Fruit fly (Drosophila melanogaster) whole organism, embryonic: ENCODE data around the gene CheB38b.

Source experiments
- ATbp ChIP-seq: fragments of 200-800 bp; sonication (Bioruptor generic); optimal IDR thresholded peaks from 2 replicates; lab custom pipeline; 2017; ENCODE audit warnings: missing biosample characterization, mild to moderate bottlenecking, missing genetic modification characterization, missing genetic modification reagents
- Abd-B ChIP-seq: fragments of 200-800 bp; sonication (Bioruptor generic); optimal IDR thresholded peaks from 2 replicates; lab custom pipeline; 2018; ENCODE audit warnings: missing biosample characterization, mild to moderate bottlenecking, missing genetic modification characterization, moderate library complexity
- Awh ChIP-seq: fragments of 200-800 bp; sonication (Bioruptor generic); IDR thresholded peaks from 2 replicates; pipeline ENCODE4, ENCODE4 v1.3.6; 2022; ENCODE audit warnings: missing biosample characterization, missing genetic modification characterization
- B-H2 ChIP-seq: fragments of 200-800 bp; sonication (Bioruptor generic); optimal IDR thresholded peaks from 2 replicates; lab custom pipeline; 2018; ENCODE audit warnings: missing biosample characterization, mild to moderate bottlenecking, missing genetic modification characterization
- Bgb ChIP-seq: fragments of 200-800 bp; sonication (Bioruptor generic); IDR thresholded peaks from 2 replicates; pipeline ENCODE4 v1.3.6; 2022; ENCODE audit warnings: missing biosample characterization, missing genetic modification characterization; ENCODE audit not compliant: partially characterized antibody
- CG10147 ChIP-seq: fragments of 200-800 bp; sonication (Bioruptor generic); optimal IDR thresholded peaks from 2 replicates; lab custom pipeline; 2019; ENCODE audit warnings: missing biosample characterization, mild to moderate bottlenecking, missing genetic modification characterization, moderate library complexity
- CG1024 ChIP-seq: fragments of 200-800 bp; sonication (Bioruptor generic); IDR thresholded peaks from 2 replicates; pipeline ENCODE4 v1.3.6; 2022; ENCODE audit warnings: missing biosample characterization, missing genetic modification characterization
- CG10321 ChIP-seq: fragments of 200-800 bp; sonication (Bioruptor generic); IDR thresholded peaks from 2 replicates; pipeline ENCODE4 v1.3.6; 2022; ENCODE audit warnings: missing biosample characterization, missing genetic modification characterization
- CG10366 ChIP-seq: fragments of 200-800 bp; sonication (Bioruptor generic); IDR thresholded peaks from 2 replicates; pipeline ENCODE4 v1.3.6; 2022; ENCODE audit warnings: missing biosample characterization, missing genetic modification characterization
- CG11093 ChIP-seq: fragments of 200-800 bp; sonication (Bioruptor generic); IDR thresholded peaks from 3 replicates; pipeline ENCODE4 v1.3.6; 2022; ENCODE audit warnings: missing biosample characterization, missing genetic modification characterization
- CG1233 ChIP-seq: fragments of 200-800 bp; sonication (Bioruptor generic); optimal IDR thresholded peaks from 4 replicates; lab custom pipeline; 2018; ENCODE audit warnings: missing biosample characterization, mild to moderate bottlenecking, missing genetic modification characterization
- CG12659 ChIP-seq: fragments of 200-800 bp; sonication (Bioruptor generic); optimal IDR thresholded peaks from 3 replicates; lab custom pipeline; 2017; ENCODE audit warnings: mild to moderate bottlenecking, missing biosample characterization, missing genetic modification reagents, missing genetic modification characterization
- CG12744 ChIP-seq: fragments of 200-800 bp; sonication (Bioruptor generic); optimal IDR thresholded peaks from 2 replicates; lab custom pipeline; 2016; ENCODE audit warnings: missing biosample characterization, missing genetic modification characterization
- CG12942 ChIP-seq: fragments of 200-800 bp; sonication (Bioruptor generic); optimal IDR thresholded peaks from 3 replicates; lab custom pipeline; 2016; ENCODE audit warnings: missing biosample characterization, missing genetic modification characterization
- CG1603 ChIP-seq: fragments of 200-800 bp; sonication (Bioruptor generic); optimal IDR thresholded peaks from 2 replicates; lab custom pipeline; 2019; ENCODE audit warnings: missing biosample characterization, mild to moderate bottlenecking, missing genetic modification characterization, moderate library complexity
- CG2116 ChIP-seq: fragments of 200-800 bp; sonication (Bioruptor generic); optimal IDR thresholded peaks from 3 replicates; lab custom pipeline; 2018; ENCODE audit warnings: missing biosample characterization, mild to moderate bottlenecking, missing genetic modification characterization
- CG2678 ChIP-seq: fragments of 200-800 bp; sonication (Bioruptor generic); optimal IDR thresholded peaks from 3 replicates; lab custom pipeline; 2019; ENCODE audit warnings: missing biosample characterization, mild to moderate bottlenecking, missing genetic modification characterization, moderate library complexity
- CG3995 ChIP-seq: fragments of 200-800 bp; sonication (Bioruptor generic); optimal IDR thresholded peaks from 3 replicates; lab custom pipeline; 2016; ENCODE audit warnings: missing biosample characterization, missing genetic modification characterization
- CG4707 ChIP-seq: fragments of 200-800 bp; sonication (Bioruptor generic); optimal IDR thresholded peaks from 2 replicates; lab custom pipeline; 2018; ENCODE audit warnings: missing biosample characterization, mild to moderate bottlenecking, missing genetic modification characterization, moderate library complexity
- CG5180 ChIP-seq: fragments of 200-800 bp; sonication (Bioruptor generic); optimal IDR thresholded peaks from 3 replicates; lab custom pipeline; 2017; ENCODE audit warnings: missing biosample characterization, missing genetic modification characterization, mild to moderate bottlenecking, moderate library complexity, missing genetic modification reagents
- Doc3 ChIP-seq: fragments of 200-800 bp; sonication (Bioruptor generic); IDR thresholded peaks from 3 replicates; pipeline ENCODE4 v1.3.6; 2022; ENCODE audit warnings: missing biosample characterization, missing genetic modification characterization; ENCODE audit not compliant: partially characterized antibody
- Hand ChIP-seq: fragments of 200-800 bp; sonication (Bioruptor generic); optimal IDR thresholded peaks from 2 replicates; lab custom pipeline; 2017; ENCODE audit warnings: mild to moderate bottlenecking, missing biosample characterization, missing genetic modification reagents, missing genetic modification characterization
- Hmx ChIP-seq: fragments of 200-800 bp; sonication (Bioruptor generic); optimal IDR thresholded peaks from 2 replicates; lab custom pipeline; 2016; ENCODE audit warnings: missing biosample characterization, missing genetic modification characterization
- Hr3 ChIP-seq: fragments of 200-800 bp; sonication (Bioruptor generic); optimal IDR thresholded peaks from 3 replicates; lab custom pipeline; 2016; ENCODE audit warnings: missing biosample characterization, missing genetic modification characterization
- Max ChIP-seq: fragments of 200-800 bp; sonication (Bioruptor generic); optimal IDR thresholded peaks from 2 replicates; lab custom pipeline; 2016; ENCODE audit warnings: missing biosample characterization, mild to moderate bottlenecking, missing genetic modification characterization
- NFAT ChIP-seq: fragments of 200-800 bp; sonication (Bioruptor generic); IDR thresholded peaks from 2 replicates; pipeline ENCODE4 v1.3.6; 2022; ENCODE audit warnings: missing biosample characterization, missing genetic modification characterization
- Side ChIP-seq: fragments of 200-800 bp; sonication (Bioruptor generic); optimal IDR thresholded peaks from 2 replicates; lab custom pipeline; 2016; ENCODE audit warnings: missing biosample characterization, missing genetic modification characterization
- ap ChIP-seq: fragments of 200-800 bp; sonication (Bioruptor generic); IDR thresholded peaks from 2 replicates; pipeline ENCODE4 v1.3.6; 2022; ENCODE audit warnings: missing biosample characterization, missing genetic modification characterization
- az2 ChIP-seq: fragments of 200-800 bp; sonication (Bioruptor generic); optimal IDR thresholded peaks from 3 replicates; lab custom pipeline; 2016; ENCODE audit warnings: missing biosample characterization, missing genetic modification characterization
- chif ChIP-seq, 2 experiments: fragments of 200-800 bp; sonication (Bioruptor generic); optimal IDR thresholded peaks; 3 replicates each; lab custom pipeline; 2016; ENCODE audit warnings: missing biosample characterization in 2 of 2, missing genetic modification characterization in 2 of 2
- dpn ChIP-seq, 2 experiments: fragments of 200-800 bp; sonication (Bioruptor generic); optimal IDR thresholded peaks; 3 replicates each; lab custom pipeline; 2016; ENCODE audit warnings: missing biosample characterization in 2 of 2, missing genetic modification characterization in 2 of 2
- ems ChIP-seq: fragments of 200-800 bp; sonication (Bioruptor generic); optimal IDR thresholded peaks from 3 replicates; lab custom pipeline; 2016; ENCODE audit warnings: missing biosample characterization, missing genetic modification characterization
- fd96Cb ChIP-seq: fragments of 200-800 bp; sonication (Bioruptor generic); optimal IDR thresholded peaks from 2 replicates; lab custom pipeline; 2018; ENCODE audit warnings: missing biosample characterization, mild to moderate bottlenecking, missing genetic modification characterization, moderate library complexity
- ken ChIP-seq: fragments of 200-800 bp; sonication (Bioruptor generic); IDR thresholded peaks from 3 replicates; pipeline ENCODE4 v1.3.6; 2022; ENCODE audit warnings: missing biosample characterization, missing genetic modification characterization
- nerfin-1 ChIP-seq: fragments of 200-800 bp; sonication (Bioruptor generic); optimal IDR thresholded peaks from 3 replicates; lab custom pipeline; 2019; ENCODE audit warnings: missing biosample characterization, mild to moderate bottlenecking, missing genetic modification characterization, moderate library complexity
- pb ChIP-seq: fragments of 200-800 bp; sonication (Bioruptor generic); optimal IDR thresholded peaks from 3 replicates; lab custom pipeline; 2016; ENCODE audit warnings: missing biosample characterization, missing genetic modification characterization
- prd ChIP-seq, 3 experiments: fragments of >200 bp in 2 of 3; fragments of 200-800 bp in 1 of 3; sonication (Bioruptor generic) in 1 of 3; optimal IDR thresholded peaks in 2 of 3; IDR thresholded peaks in 1 of 3; 2 replicates in 2 of 3; 3 replicates in 1 of 3; pipeline versions ENCODE4 v1.3.6 to Lab custom; 2017 to 2022; ENCODE audit warnings: missing biosample characterization in 1 of 3, missing genetic modification characterization in 1 of 3
- psq ChIP-seq: fragments of 200-800 bp; sonication (Bioruptor generic); optimal IDR thresholded peaks from 2 replicates; lab custom pipeline; 2017; ENCODE audit warnings: missing biosample characterization, missing genetic modification characterization
- salm ChIP-seq: fragments of 200-800 bp; sonication (Bioruptor generic); optimal IDR thresholded peaks from 2 replicates; lab custom pipeline; 2018; ENCODE audit warnings: missing biosample characterization, mild to moderate bottlenecking, missing genetic modification characterization
- sens ChIP-seq: fragments of 200-800 bp; sonication (Bioruptor generic); peaks from one replicate; lab custom pipeline; 2016; ENCODE audit warnings: missing biosample characterization, missing genetic modification characterization
- seq ChIP-seq: fragments of 200-800 bp; sonication (Bioruptor generic); IDR thresholded peaks from 2 replicates; pipeline ENCODE4 v1.3.6; 2022; ENCODE audit warnings: missing biosample characterization, missing genetic modification characterization
- shn ChIP-seq: fragments of 200-800 bp; sonication (Bioruptor generic); optimal IDR thresholded peaks from 3 replicates; lab custom pipeline; 2016; ENCODE audit warnings: missing biosample characterization, missing genetic modification characterization
- slp2 ChIP-seq: fragments of 200-800 bp; sonication (Bioruptor generic); optimal IDR thresholded peaks from 2 replicates; lab custom pipeline; 2016; ENCODE audit warnings: missing biosample characterization, missing genetic modification characterization
- sr ChIP-seq: fragments of 200-800 bp; sonication (Bioruptor generic); IDR thresholded peaks from 3 replicates; pipeline ENCODE4 v1.3.6; 2022; ENCODE audit warnings: missing biosample characterization, missing genetic modification characterization
- tll ChIP-seq, 2 experiments: fragments of 200-800 bp in 1 of 2; fragments of >200 bp in 1 of 2; sonication (Bioruptor generic) in 1 of 2; optimal IDR thresholded peaks; 2 replicates each; lab custom pipeline; 2017 to 2019; ENCODE audit warnings: missing biosample characterization in 2 of 2, missing genetic modification characterization in 2 of 2, mild to moderate bottlenecking in 1 of 2, moderate library complexity in 1 of 2
- unc-4 ChIP-seq: fragments of 200-800 bp; sonication (Bioruptor generic); IDR thresholded peaks from 2 replicates; pipeline ENCODE4 v1.3.6; 2022; ENCODE audit warnings: missing biosample characterization, missing genetic modification characterization; ENCODE audit not compliant: partially characterized antibody

The CheB38b gene

DNA sequence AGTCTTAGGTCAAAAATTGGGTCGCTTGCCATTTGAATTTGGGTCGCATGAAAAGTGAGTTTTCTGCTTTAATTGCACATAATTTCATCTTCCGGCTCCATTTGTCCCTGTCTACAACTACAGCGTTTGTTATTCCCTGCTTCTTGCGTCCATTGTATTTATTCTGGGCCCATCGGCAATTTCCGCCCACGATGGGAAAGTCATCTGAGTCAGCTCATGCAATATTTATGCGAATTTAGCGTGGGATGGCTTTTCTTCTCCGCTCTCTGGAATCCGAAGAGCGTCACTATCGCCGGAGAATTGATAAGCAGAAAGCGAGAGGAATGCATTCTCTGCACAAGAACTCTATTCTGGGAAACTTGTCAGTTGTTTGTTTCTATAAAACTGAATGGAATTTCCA is 24.5 kb downstream of the CheB38b start:
- TF ChIP-seq CG1233 (GFP tag; lab: Kevin White, UChicago): no peak
- no peak for TF ChIP-seq CG1603 (tag; lab: Kevin White, UChicago)
- peak; percentile 61; the same call in 1 of the 3 replicates for TF ChIP-seq sr

DNA sequence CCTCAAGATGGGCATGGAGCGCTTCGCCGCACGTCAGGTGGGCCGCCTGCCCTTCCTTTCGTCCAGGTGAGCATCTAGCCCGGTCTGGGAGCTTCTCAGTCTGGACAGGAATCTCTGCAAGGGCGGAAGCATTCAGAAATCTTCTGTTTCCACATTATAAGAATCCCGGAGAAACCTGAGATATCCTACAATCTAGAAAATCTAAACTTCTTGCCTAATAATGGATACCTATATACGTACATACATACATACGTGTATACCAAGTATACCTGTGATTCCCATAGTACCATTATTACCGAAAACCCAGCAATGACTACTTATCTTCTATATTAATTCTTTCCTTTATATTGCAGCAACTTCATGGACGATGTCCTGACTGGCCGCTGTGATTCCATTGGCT is 29.0 kb downstream of the CheB38b start:
- peak; percentile 28 for TF ChIP-seq sens (GFP tag; lab: Kevin White, UChicago)
- TF ChIP-seq shn: no peak
- no peak for TF ChIP-seq Doc3 (GFP tag; lab: Robert Waterston, UW)

DNA sequence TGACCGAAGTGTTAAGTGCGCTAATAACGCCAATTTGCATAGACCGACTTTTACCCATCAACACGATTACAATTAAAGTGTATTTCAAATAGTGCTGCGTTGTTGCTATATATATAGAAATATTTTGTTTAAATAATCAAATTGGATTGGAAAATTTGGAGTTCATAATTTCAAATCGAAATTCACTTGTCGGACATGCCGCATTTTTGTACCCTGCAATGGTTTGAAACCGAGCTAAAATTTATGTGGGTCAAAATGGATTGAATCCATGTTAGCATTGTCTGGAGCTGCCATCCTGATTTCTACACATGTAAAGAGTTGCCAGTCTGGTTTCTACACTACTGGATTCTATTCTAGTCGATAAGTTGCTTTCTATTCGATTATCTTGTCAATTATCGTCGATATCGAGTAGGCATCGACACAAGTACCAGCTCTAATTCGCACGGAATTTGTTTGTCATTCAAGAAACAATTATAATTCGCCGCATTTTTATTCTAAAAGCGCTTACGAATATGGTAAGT is 29.7 kb downstream of the CheB38b start, which contains the start of gene Pomp:
TSS of gene Pomp (plus strand) at position 386 of the 521 bp plus-strand sequence.
- TF ChIP-seq dpn (GFP tag; optimal IDR thresholded peaks at IDR 0.05; lab: Kevin White, UChicago) (peak; percentile 72 to 88), Hand (GFP tag; lab: Kevin White, UChicago) (peak; percentile 23), CG3995 (GFP tag; lab: Kevin White, UChicago) (peak; percentile 57), CG12744 (no peak), CG11093 (GFP tag; lab: Robert Waterston, UW) (peak; percentile 81), Bgb (peak; percentile 71; the same call in 1 of the 2 replicates), Awh (peak; percentile 79), CG1024 (peak; percentile 64), CG10147 (GFP tag; lab: Kevin White, UChicago) (peak; percentile 77), ems (GFP tag; lab: Kevin White, UChicago) (peak; percentile 53), slp2 (GFP tag; lab: Kevin White, UChicago) (peak; percentile 12), Hmx (GFP tag; lab: Kevin White, UChicago) (no peak), ap (GFP tag; lab: Robert Waterston, UW) (peak; percentile 54; the same call in 1 of the 2 replicates), Abd-B (peak; percentile 85), CG12659 (peak; percentile 86), CG10366 (peak; percentile 83), seq (GFP tag; lab: Robert Waterston, UW) (peak; percentile 74), CG2678 (peak; percentile 90), Side (GFP tag; lab: Kevin White, UChicago) (peak; percentile 57), fd96Cb (tag; lab: Kevin White, UChicago) (peak; percentile 88), CG5180 (GFP tag; lab: Kevin White, UChicago) (peak; percentile 53), CG12942 (GFP tag; lab: Kevin White, UChicago) (peak; percentile 73), chif (GFP tag; optimal IDR thresholded peaks at IDR 0.05; lab: Kevin White, UChicago) (peak; percentile 39 to 61), ATbp (GFP tag; lab: Kevin White, UChicago) (peak; percentile 84), CG2116 (peak; percentile 79), CG4707 (GFP tag; lab: Kevin White, UChicago) (peak; percentile 37), Max (GFP tag; lab: Kevin White, UChicago) (peak; percentile 83), salm (tag; lab: Kevin White, UChicago) (peak; percentile 73), Hr3 (GFP tag; lab: Kevin White, UChicago) (peak; percentile 99), tll (GFP tag; optimal IDR thresholded peaks at IDR 0.05; lab: Kevin White, UChicago) (no peak), B-H2 (GFP tag; lab: Kevin White, UChicago) (peak; percentile 49), ken (GFP tag; lab: Robert Waterston, UW) (peak; percentile 85), prd (optimal IDR thresholded peaks at IDR 0.05; lab: Kevin White, UChicago) (no peak), prd (GFP tag; IDR thresholded peaks at IDR 0.05; lab: Robert Waterston, UW) (peak; percentile 92), nerfin-1 (tag; lab: Kevin White, UChicago) (peak; percentile 58), unc-4 (GFP tag; lab: Robert Waterston, UW) (peak; percentile 70), NFAT (GFP tag; lab: Robert Waterston, UW) (peak; percentile 92), pb (GFP tag; lab: Kevin White, UChicago) (no peak), az2 (peak; percentile 85), psq (GFP tag; lab: Kevin White, UChicago) (peak; percentile 29), CG10321 (GFP tag; lab: Robert Waterston, UW) (peak; percentile 60)
